Fruit fly (Drosophila melanogaster) whole organism, prepupa: ENCODE results near the gene CG14974.

Source experiments
- Blimp-1 ChIP-seq: fragments of 200-800 bp; sonication (Bioruptor generic); optimal IDR thresholded peaks from 3 replicates; lab custom pipeline; 2017; ENCODE audit warnings: missing biosample characterization, missing genetic modification characterization, mild to moderate bottlenecking, moderate library complexity, missing genetic modification reagents
- CG10631 ChIP-seq: fragments of 200-800 bp; sonication (Bioruptor generic); optimal IDR thresholded peaks from 2 replicates; lab custom pipeline; 2016; ENCODE audit warnings: missing biosample characterization, missing genetic modification characterization
- CG11294 ChIP-seq: fragments of 200-800 bp; sonication (Bioruptor generic); IDR thresholded peaks from 2 replicates; pipeline ENCODE4 v1.3.6; 2022; ENCODE audit warnings: missing biosample characterization, missing genetic modification characterization
- CG11762 ChIP-seq: fragments of 200-800 bp; sonication (Bioruptor generic); optimal IDR thresholded peaks from 3 replicates; lab custom pipeline; 2016; ENCODE audit warnings: missing biosample characterization, missing genetic modification characterization; ENCODE audit not compliant: insufficient read depth
- CG11902 ChIP-seq: fragments of 200-800 bp; sonication (Bioruptor generic); optimal IDR thresholded peaks from 3 replicates; lab custom pipeline; 2016; ENCODE audit warnings: missing biosample characterization, missing genetic modification characterization
- CG15336 ChIP-seq: fragments of 200-800 bp; sonication (Bioruptor generic); IDR thresholded peaks from 2 replicates; pipeline ENCODE4 v1.3.6; 2022; ENCODE audit warnings: missing biosample characterization, missing genetic modification characterization
- CG1621 ChIP-seq: fragments of 200-800 bp; sonication (Bioruptor generic); optimal IDR thresholded peaks from 3 replicates; lab custom pipeline; 2018; ENCODE audit warnings: missing biosample characterization, mild to moderate bottlenecking, missing genetic modification characterization
- CG16779 ChIP-seq: fragments of 200-800 bp; sonication (Bioruptor generic); optimal IDR thresholded peaks from 3 replicates; lab custom pipeline; 2017; ENCODE audit warnings: missing biosample characterization, mild to moderate bottlenecking, missing genetic modification characterization
- CG3032 ChIP-seq: fragments of 200-800 bp; optimal IDR thresholded peaks from 2 replicates; lab custom pipeline; 2019; ENCODE audit warnings: missing biosample characterization, mild to moderate bottlenecking, missing genetic modification characterization, moderate library complexity
- CG32006 ChIP-seq: fragments of 200-800 bp; sonication (Bioruptor generic); optimal IDR thresholded peaks from 3 replicates; lab custom pipeline; 2017; ENCODE audit warnings: missing biosample characterization, mild to moderate bottlenecking, missing genetic modification characterization
- CG34406 ChIP-seq: fragments of 200-800 bp; sonication (Bioruptor generic); optimal IDR thresholded peaks from 3 replicates; lab custom pipeline; 2016; ENCODE audit warnings: missing biosample characterization, missing genetic modification characterization
- CG3919 ChIP-seq: fragments of 200-800 bp; sonication (Bioruptor generic); optimal IDR thresholded peaks from 3 replicates; lab custom pipeline; 2016; ENCODE audit warnings: missing biosample characterization, missing genetic modification characterization
- CG4318 ChIP-seq: fragments of 200-800 bp; sonication (Bioruptor generic); optimal IDR thresholded peaks from 3 replicates; lab custom pipeline; 2017; ENCODE audit warnings: missing biosample characterization, mild to moderate bottlenecking, missing genetic modification characterization
- CG6163 ChIP-seq: fragments of 200-800 bp; sonication (Bioruptor generic); IDR thresholded peaks from 3 replicates; pipeline ENCODE4 v1.3.6; 2022; ENCODE audit warnings: missing biosample characterization, missing genetic modification characterization
- CG6276 ChIP-seq: fragments of 200-800 bp; sonication (Bioruptor generic); optimal IDR thresholded peaks from 2 replicates; lab custom pipeline; 2017; ENCODE audit warnings: missing biosample characterization, mild to moderate bottlenecking, missing genetic modification characterization
- CG6792 ChIP-seq: fragments of 200-800 bp; sonication (Bioruptor generic); optimal IDR thresholded peaks from 3 replicates; lab custom pipeline; 2016; ENCODE audit warnings: missing biosample characterization, missing genetic modification characterization
- CG8119 ChIP-seq: fragments of 200-800 bp; sonication (Bioruptor generic); IDR thresholded peaks from 3 replicates; pipeline ENCODE4 v1.3.6; 2022; ENCODE audit warnings: missing biosample characterization, missing genetic modification characterization
- CG8632 ChIP-seq: fragments of 200-800 bp; sonication (Bioruptor generic); optimal IDR thresholded peaks from 3 replicates; lab custom pipeline; 2016; ENCODE audit warnings: missing biosample characterization, missing genetic modification characterization
- CG9139 ChIP-seq: fragments of 200-800 bp; sonication (Bioruptor generic); optimal IDR thresholded peaks from 3 replicates; lab custom pipeline; 2017; ENCODE audit warnings: missing biosample characterization, mild to moderate bottlenecking, missing genetic modification characterization
- Eip75B ChIP-seq: fragments of 200-800 bp; sonication (Bioruptor generic); optimal IDR thresholded peaks from 3 replicates; lab custom pipeline; 2016; ENCODE audit warnings: missing biosample characterization, missing genetic modification characterization
- Eip78C ChIP-seq: fragments of 200-800 bp; sonication (Bioruptor generic); peaks from one replicate; lab custom pipeline; 2016; ENCODE audit warnings: missing biosample characterization, missing genetic modification characterization
- Eip93F ChIP-seq: fragments of 200-800 bp; sonication (Bioruptor generic); optimal IDR thresholded peaks from 2 replicates; lab custom pipeline; 2016; ENCODE audit warnings: missing biosample characterization, mild to moderate bottlenecking, missing genetic modification characterization
- Ets21C ChIP-seq: fragments of 200-800 bp; sonication (Bioruptor generic); optimal IDR thresholded peaks from 3 replicates; lab custom pipeline; 2016; ENCODE audit warnings: missing biosample characterization, missing genetic modification characterization
- Gug ChIP-seq: fragments of 200-800 bp; sonication (Bioruptor generic); IDR thresholded peaks from 2 replicates; pipeline ENCODE4 v1.3.6; 2022; ENCODE audit warnings: missing biosample characterization, missing genetic modification characterization
- Hr38 ChIP-seq: sonication (Bioruptor generic); optimal IDR thresholded peaks from 2 replicates; lab custom pipeline; 2016; ENCODE audit warnings: missing biosample characterization, missing genetic modification characterization
- Hr39 ChIP-seq: fragments of 200-800 bp; sonication (Bioruptor generic); optimal IDR thresholded peaks from 2 replicates; lab custom pipeline; 2016; ENCODE audit warnings: missing biosample characterization, missing genetic modification characterization
- Lpt ChIP-seq: fragments of 200-800 bp; sonication (Bioruptor generic); optimal IDR thresholded peaks from 3 replicates; lab custom pipeline; 2016; ENCODE audit warnings: missing biosample characterization, missing genetic modification characterization
- Met ChIP-seq: fragments of 200-800 bp; sonication (Bioruptor generic); optimal IDR thresholded peaks from 3 replicates; lab custom pipeline; 2016; ENCODE audit warnings: missing biosample characterization, missing genetic modification characterization
- OdsH ChIP-seq: fragments of 200-800 bp; sonication (Bioruptor generic); optimal IDR thresholded peaks from 3 replicates; lab custom pipeline; 2016; ENCODE audit warnings: missing biosample characterization, missing genetic modification characterization
- Smox ChIP-seq: fragments of 200-800 bp; sonication (Bioruptor generic); optimal IDR thresholded peaks from 3 replicates; lab custom pipeline; 2016; ENCODE audit warnings: missing biosample characterization, missing genetic modification characterization
- Sox102F ChIP-seq: fragments of 200-800 bp; sonication (Bioruptor generic); optimal IDR thresholded peaks from 2 replicates; lab custom pipeline; 2016; ENCODE audit warnings: missing biosample characterization, mild to moderate bottlenecking, missing genetic modification characterization
- Sox14 ChIP-seq: fragments of 200-800 bp; sonication (Bioruptor generic); optimal IDR thresholded peaks from 3 replicates; lab custom pipeline; 2016; ENCODE audit warnings: missing biosample characterization, missing genetic modification characterization
- Sox15 ChIP-seq: fragments of 200-800 bp; sonication (Bioruptor generic); optimal IDR thresholded peaks from 3 replicates; lab custom pipeline; 2016; ENCODE audit warnings: missing biosample characterization, missing genetic modification characterization
- dac ChIP-seq: fragments of 200-800 bp; sonication (Bioruptor generic); optimal IDR thresholded peaks from 2 replicates; lab custom pipeline; 2017; ENCODE audit warnings: missing biosample characterization, mild to moderate bottlenecking, missing genetic modification characterization
- dsx ChIP-seq: fragments of 200-800 bp; optimal IDR thresholded peaks from 3 replicates; lab custom pipeline; 2019; ENCODE audit warnings: missing biosample characterization, mild to moderate bottlenecking, missing genetic modification characterization, moderate library complexity; ENCODE audit not compliant: poor library complexity, severe bottlenecking
- eg ChIP-seq: fragments of 200-800 bp; sonication (Bioruptor generic); IDR thresholded peaks from 3 replicates; pipeline ENCODE4 v1.3.6; 2022; ENCODE audit warnings: missing biosample characterization, missing genetic modification characterization
- esn ChIP-seq: fragments of 200-800 bp; sonication (Bioruptor generic); optimal IDR thresholded peaks from 2 replicates; lab custom pipeline; 2016; ENCODE audit warnings: missing biosample characterization, mild to moderate bottlenecking, missing genetic modification characterization, moderate library complexity
- fd59A ChIP-seq: fragments of 200-800 bp; sonication (Bioruptor generic); optimal IDR thresholded peaks from 2 replicates; lab custom pipeline; 2017; ENCODE audit warnings: missing biosample characterization, mild to moderate bottlenecking, missing genetic modification characterization, missing genetic modification reagents
- fd85E ChIP-seq: fragments of 200-800 bp; sonication (Bioruptor generic); optimal IDR thresholded peaks from 3 replicates; lab custom pipeline; 2016; ENCODE audit warnings: missing biosample characterization, missing genetic modification characterization
- fkh ChIP-seq: fragments of 200-800 bp; sonication (Bioruptor generic); optimal IDR thresholded peaks from 3 replicates; lab custom pipeline; 2017; ENCODE audit warnings: missing biosample characterization, mild to moderate bottlenecking, missing genetic modification characterization, moderate library complexity
- lz ChIP-seq: fragments of 200-800 bp; sonication (Bioruptor generic); optimal IDR thresholded peaks from 3 replicates; lab custom pipeline; 2016; ENCODE audit warnings: missing biosample characterization, missing genetic modification characterization
- net ChIP-seq: fragments of 200-800 bp; sonication (Bioruptor generic); optimal IDR thresholded peaks from 3 replicates; lab custom pipeline; 2016; ENCODE audit warnings: missing biosample characterization, missing genetic modification characterization
- pdm3 ChIP-seq: fragments of 200-800 bp; sonication (Bioruptor generic); optimal IDR thresholded peaks from 3 replicates; lab custom pipeline; 2016; ENCODE audit warnings: missing biosample characterization, missing genetic modification characterization
- salr ChIP-seq, 2 experiments: fragments of 200-800 bp; sonication (Bioruptor generic); optimal IDR thresholded peaks; 3 replicates each; lab custom pipeline; 2016 to 2018; ENCODE audit warnings: missing biosample characterization in 2 of 2, missing genetic modification characterization in 2 of 2, mild to moderate bottlenecking in 1 of 2
- spab ChIP-seq: fragments of 200-800 bp; sonication (Bioruptor generic); optimal IDR thresholded peaks from 2 replicates; lab custom pipeline; 2017; ENCODE audit warnings: missing biosample characterization, mild to moderate bottlenecking, missing genetic modification characterization, missing genetic modification reagents
- ss ChIP-seq, 2 experiments: fragments of 200-800 bp; sonication (Bioruptor generic); optimal IDR thresholded peaks; 2 replicates in 1 of 2; 3 replicates in 1 of 2; lab custom pipeline; 2017 to 2018; ENCODE audit warnings: mild to moderate bottlenecking in 2 of 2, missing biosample characterization in 2 of 2, missing genetic modification characterization in 2 of 2, moderate library complexity in 1 of 2
- svp ChIP-seq: fragments of 200-800 bp; sonication (Bioruptor generic); peaks from one replicate; lab custom pipeline; 2016; ENCODE audit warnings: missing biosample characterization, missing genetic modification characterization

Gene CG14974

dm6 chr3L:3658768-3659167 is 37.9 kb upstream of the CG14974 start, which contains the start of gene CG43098:
TSS of gene CG43098 (plus strand) at chr3L:3659068.
- TF ChIP-seq CG8119 (GFP tag; lab: Robert Waterston, UW): no peak
- TF ChIP-seq Gug (GFP tag; lab: Robert Waterston, UW): no peak
- no peak for TF ChIP-seq CG15336
- no peak for TF ChIP-seq esn
- TF ChIP-seq pdm3 (GFP tag; lab: Kevin White, UChicago): no peak

- TF ChIP-seq CG32006 (no peak), Sox14 (no peak), Met (peak; percentile 18), esn (peak; percentile 24), Blimp-1 (GFP tag; lab: Kevin White, UChicago) (peak; percentile 25), Smox (peak; percentile 22), Hr39 (peak; percentile 19), fd85E (GFP tag; lab: Kevin White, UChicago) (no peak), salr (GFP tag; optimal IDR thresholded peaks at IDR 0.05; lab: Kevin White, UChicago) (no peak), OdsH (GFP tag; lab: Kevin White, UChicago) (peak; percentile 7), CG34406 (no peak), Ets21C (GFP tag; lab: Kevin White, UChicago) (peak; percentile 0), ss (GFP tag; optimal IDR thresholded peaks at IDR 0.05; lab: Kevin White, UChicago) (no peak), net (GFP tag; lab: Kevin White, UChicago) (no peak), Eip78C (GFP tag; lab: Kevin White, UChicago) (peak; percentile 65), svp (GFP tag; lab: Kevin White, UChicago) (peak; percentile 66), dsx (GFP tag; lab: Kevin White, UChicago) (no peak)
- TF ChIP-seq, all 60 proteins: peak for 9
Measured at dm6 chr3L:3657897-3658296, 37.1 kb upstream of the CG14974 start.

dm6 chr3L:3656867-3657266 is 36.0 kb upstream of the CG14974 start:
- TF ChIP-seq CG34406 (peak; percentile 8), esn (no peak), Hr38 (GFP tag; lab: Kevin White, UChicago) (no peak), CG11762 (peak; percentile 4), Eip75B (GFP tag; lab: Kevin White, UChicago) (no peak), CG3919 (GFP tag; lab: Kevin White, UChicago) (peak; percentile 53), Hr39 (peak; percentile 2), eg (peak; percentile 88), CG6792 (GFP tag; lab: Kevin White, UChicago) (no peak), CG6163 (GFP tag; lab: Robert Waterston, UW) (peak; percentile 75), CG4318 (GFP tag; lab: Kevin White, UChicago) (peak; percentile 73), CG10631 (GFP tag; lab: Kevin White, UChicago) (peak; percentile 41), Ets21C (GFP tag; lab: Kevin White, UChicago) (no peak), CG8632 (no peak), Sox15 (GFP tag; lab: Kevin White, UChicago) (no peak), Eip78C (GFP tag; lab: Kevin White, UChicago) (peak; percentile 83), net (GFP tag; lab: Kevin White, UChicago) (peak; percentile 46), Met (no peak), fd59A (GFP tag; lab: Kevin White, UChicago) (peak; percentile 8), ss (GFP tag; optimal IDR thresholded peaks at IDR 0.05; lab: Kevin White, UChicago) (peak in 1 of 2 experiments; percentile 6), CG11294 (GFP tag; lab: Robert Waterston, UW) (no peak), fd85E (GFP tag; lab: Kevin White, UChicago) (no peak), CG9139 (GFP tag; lab: Kevin White, UChicago) (no peak), CG6276 (peak; percentile 76), Blimp-1 (GFP tag; lab: Kevin White, UChicago) (no peak), CG11902 (GFP tag; lab: Kevin White, UChicago) (no peak), pdm3 (GFP tag; lab: Kevin White, UChicago) (peak; percentile 50), Smox (no peak), lz (GFP tag; lab: Kevin White, UChicago) (no peak), Lpt (GFP tag; lab: Kevin White, UChicago) (peak; percentile 73), spab (GFP tag; lab: Kevin White, UChicago) (peak; percentile 0), CG16779 (no peak), Sox102F (GFP tag; lab: Kevin White, UChicago) (no peak), Eip93F (GFP tag; lab: Kevin White, UChicago) (no peak), CG3032 (peak; percentile 16), fkh (GFP tag; lab: Kevin White, UChicago) (no peak), CG32006 (peak; percentile 85), CG1621 (peak; percentile 22), dac (GFP tag; lab: Kevin White, UChicago) (peak; percentile 73)
